Worm (Caenorhabditis elegans) whole organism, midembryonic: ENCODE measurements around the gene txt-19.

Source experiments
- T22C8.4 ChIP-seq: fragments of 200-800 bp; sonication (Bioruptor generic); IDR thresholded peaks from 2 replicates; pipeline ENCODE4 v1.3.6; 2022; ENCODE audit warnings: missing genetic modification characterization, missing compliant biosample characterization
- flt-1 ChIP-seq: fragments of 200-800 bp; sonication (Bioruptor generic); IDR thresholded peaks from 2 replicates; pipeline ENCODE4 v1.3.6; 2022; ENCODE audit warnings: missing genetic modification characterization, missing compliant biosample characterization

DNA sequence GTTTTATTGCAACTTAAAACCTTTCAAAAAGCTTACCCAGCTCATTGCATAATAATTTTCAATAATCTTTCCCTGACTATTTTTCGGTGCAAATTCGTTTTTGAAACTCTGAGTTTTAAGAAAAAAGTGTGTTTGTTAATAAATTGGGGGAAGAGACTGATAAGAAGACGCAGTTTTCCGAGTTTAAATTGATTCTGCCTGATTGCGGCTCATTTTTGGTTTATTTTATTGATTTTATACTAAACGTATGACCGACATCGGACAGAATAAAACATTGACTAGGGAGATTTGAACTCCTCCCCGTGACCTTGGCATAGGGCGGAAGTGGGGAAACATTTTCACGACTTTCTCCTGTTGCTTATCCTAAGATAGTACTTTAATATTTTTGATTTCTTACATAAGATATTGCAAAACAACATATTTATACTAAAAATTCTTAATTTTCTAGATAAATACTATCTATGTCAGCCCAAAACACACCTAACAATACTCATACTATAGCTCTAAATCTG lies 50.7 kb downstream of the txt-19 start, which contains the start of gene K08D8.7:
- TF ChIP-seq flt-1 (no peak), T22C8.4 (GFP tag; lab: Robert Waterston, UW) (no peak)
